Fruit fly (Drosophila melanogaster) whole organism, adult: Measurements from ENCODE around the gene CG32641.
A peak's percentile ranks its signal among the peaks of the same experiment; 100 is the strongest.
"Not testable (repeated sequence)": the region's sequence is repeated elsewhere in the genome, so short reads cannot be mapped to it uniquely, and the experiment has no call there.

Source experiments
- CG11617 ChIP-seq: fragments of 200-800 bp; sonication (Bioruptor generic); optimal IDR thresholded peaks from 2 replicates; lab custom pipeline; 2017; ENCODE audit warnings: mild to moderate bottlenecking, missing biosample characterization, missing genetic modification reagents, missing genetic modification characterization
- CG12768 ChIP-seq: fragments of 200-800 bp; sonication (Bioruptor generic); optimal IDR thresholded peaks from 2 replicates; lab custom pipeline; 2017; ENCODE audit warnings: missing biosample characterization, missing genetic modification characterization, mild to moderate bottlenecking, moderate library complexity, missing genetic modification reagents
- CG14711 ChIP-seq: fragments of 200-800 bp; sonication (Bioruptor generic); optimal IDR thresholded peaks from 2 replicates; lab custom pipeline; 2018; ENCODE audit warnings: missing biosample characterization, mild to moderate bottlenecking, missing genetic modification characterization, moderate library complexity
- CG1620 ChIP-seq: fragments of 200-800 bp; sonication (Bioruptor generic); optimal IDR thresholded peaks from 2 replicates; lab custom pipeline; 2016; ENCODE audit warnings: missing biosample characterization, missing genetic modification characterization
- CG33017 ChIP-seq: fragments of 200-800 bp; sonication (Bioruptor generic); optimal IDR thresholded peaks from 2 replicates; lab custom pipeline; 2018; ENCODE audit warnings: missing biosample characterization, mild to moderate bottlenecking, missing genetic modification characterization, moderate library complexity
- CG5204 ChIP-seq: fragments of 200-800 bp; sonication (Bioruptor generic); optimal IDR thresholded peaks from 2 replicates; lab custom pipeline; 2016; ENCODE audit warnings: missing biosample characterization, missing genetic modification characterization
- CG7045 ChIP-seq: fragments of 200-800 bp; sonication (Bioruptor generic); optimal IDR thresholded peaks from 2 replicates; lab custom pipeline; 2017; ENCODE audit warnings: missing biosample characterization, mild to moderate bottlenecking, missing genetic modification characterization
- CG7101 ChIP-seq: fragments of 200-800 bp; sonication (Bioruptor generic); optimal IDR thresholded peaks from 2 replicates; lab custom pipeline; 2018; ENCODE audit warnings: missing biosample characterization, mild to moderate bottlenecking, missing genetic modification characterization, moderate library complexity
- Clk ChIP-seq: fragments of 200-800 bp; sonication (Bioruptor generic); optimal IDR thresholded peaks from 2 replicates; lab custom pipeline; 2017; ENCODE audit warnings: missing biosample characterization, missing genetic modification characterization
- Crg-1 ChIP-seq: fragments of 200-800 bp; sonication (Bioruptor generic); optimal IDR thresholded peaks from 2 replicates; lab custom pipeline; 2016; ENCODE audit warnings: missing biosample characterization, missing genetic modification characterization
- Hr96 ChIP-seq: fragments of 200-800 bp; sonication (Bioruptor generic); optimal IDR thresholded peaks from 2 replicates; lab custom pipeline; 2016; ENCODE audit warnings: missing biosample characterization, missing genetic modification characterization
- Mnt ChIP-seq: fragments of 200-800 bp; sonication (Bioruptor generic); optimal IDR thresholded peaks from 2 replicates; lab custom pipeline; 2016; ENCODE audit warnings: missing biosample characterization, mild to moderate bottlenecking, missing genetic modification characterization
- bab1 ChIP-seq: fragments of 200-800 bp; sonication (Bioruptor generic); optimal IDR thresholded peaks from 3 replicates; lab custom pipeline; 2019; ENCODE audit warnings: missing biosample characterization, mild to moderate bottlenecking, missing genetic modification characterization, moderate library complexity
- cic ChIP-seq: fragments of 200-800 bp; sonication (Bioruptor generic); optimal IDR thresholded peaks from 2 replicates; lab custom pipeline; 2017; ENCODE audit warnings: missing biosample characterization, mild to moderate bottlenecking, missing genetic modification characterization, moderate library complexity
- cnc ChIP-seq, 2 experiments: fragments of >200 bp; optimal IDR thresholded peaks; 2 replicates each; lab custom pipeline; 2017
- kay ChIP-seq: fragments of 200-800 bp; sonication (Bioruptor generic); peaks from one replicate; lab custom pipeline; 2016; ENCODE audit warnings: missing biosample characterization, missing genetic modification characterization, borderline replicate concordance
- ovo ChIP-seq: fragments of 200-800 bp; sonication (Bioruptor generic); optimal IDR thresholded peaks from 2 replicates; lab custom pipeline; 2016; ENCODE audit warnings: missing biosample characterization, missing genetic modification characterization
- pad ChIP-seq: fragments of 200-800 bp; sonication (Bioruptor generic); optimal IDR thresholded peaks from 3 replicates; lab custom pipeline; 2017; ENCODE audit warnings: missing biosample characterization, missing genetic modification characterization, mild to moderate bottlenecking, moderate library complexity, missing genetic modification reagents
- tj ChIP-seq: fragments of 200-800 bp; sonication (Bioruptor generic); optimal IDR thresholded peaks from 3 replicates; lab custom pipeline; 2017; ENCODE audit warnings: missing biosample characterization, mild to moderate bottlenecking, missing genetic modification characterization, moderate library complexity
- toe ChIP-seq: fragments of 200-800 bp; sonication (Bioruptor generic); optimal IDR thresholded peaks from 2 replicates; lab custom pipeline; 2016; ENCODE audit warnings: missing biosample characterization, missing genetic modification characterization

The CG32641 gene

dm6 chrX:13145858-13146257 lies 38.4 kb upstream of the CG32641 start:
- TF ChIP-seq Crg-1 (no peak), cnc (optimal IDR thresholded peaks at IDR 0.05; lab: Kevin White, UChicago) (no peak), kay (GFP tag; lab: Kevin White, UChicago) (no peak), CG14711 (no peak), CG12768 (GFP tag; lab: Kevin White, UChicago) (no peak), CG7045 (GFP tag; lab: Kevin White, UChicago) (no peak)

dm6 chrX:13149083-13149482 lies 35.2 kb upstream of the CG32641 start:
- TF ChIP-seq bab1 (GFP tag; lab: Kevin White, UChicago) (no peak), cic (GFP tag; lab: Kevin White, UChicago) (no peak), Mnt (GFP tag; lab: Kevin White, UChicago) (no peak)

- TF ChIP-seq bab1 (GFP tag; lab: Kevin White, UChicago) (peak; percentile 58), Mnt (GFP tag; lab: Kevin White, UChicago) (peak; percentile 66), CG5204 (GFP tag; lab: Kevin White, UChicago) (no peak)
These were observed 29.5 kb upstream of the CG32641 start, which contains the start of the genes CG4318 and CG4332 for dm6 chrX:13154783-13155182. Gene CG4318 (minus strand): TSS chrX:13154924. Gene CG4332 (plus strand): TSS chrX:13155038.

dm6 chrX:13159481-13159880 lies 24.8 kb upstream of the CG32641 start, which contains the start of the genes Bap60 and CG12096:
Gene Bap60 (minus strand): TSS chrX:13159508.
Gene CG12096 (plus strand): TSS chrX:13159604.
- TF ChIP-seq CG1620 (GFP tag; lab: Kevin White, UChicago) (peak; percentile 77), CG11617 (peak; percentile 78), cnc (optimal IDR thresholded peaks at IDR 0.05; lab: Kevin White, UChicago) (no peak), CG12768 (GFP tag; lab: Kevin White, UChicago) (peak; percentile 7), CG5204 (GFP tag; lab: Kevin White, UChicago) (peak; percentile 71), CG14711 (peak; percentile 69), tj (GFP tag; lab: Kevin White, UChicago) (peak; percentile 68), pad (GFP tag; lab: Kevin White, UChicago) (peak; percentile 70), Clk (peak; percentile 33), toe (peak; percentile 81), ovo (GFP tag; lab: Kevin White, UChicago) (peak; percentile 73), bab1 (GFP tag; lab: Kevin White, UChicago) (peak; percentile 91), cic (GFP tag; lab: Kevin White, UChicago) (no peak), kay (GFP tag; lab: Kevin White, UChicago) (no peak), CG7045 (GFP tag; lab: Kevin White, UChicago) (peak; percentile 56), Crg-1 (peak; percentile 55), CG33017 (tag; lab: Kevin White, UChicago) (peak; percentile 32), Mnt (GFP tag; lab: Kevin White, UChicago) (peak; percentile 78), CG7101 (peak; percentile 82), Hr96 (GFP tag; lab: Kevin White, UChicago) (peak; percentile 91)

dm6 chrX:13172865-13173264 lies 11.4 kb upstream of the CG32641 start:
- TF ChIP-seq cnc (optimal IDR thresholded peaks at IDR 0.05; lab: Kevin White, UChicago) (no peak), cic (GFP tag; lab: Kevin White, UChicago) (no peak), CG7101 (no peak), CG12768 (GFP tag; lab: Kevin White, UChicago) (no peak), ovo (GFP tag; lab: Kevin White, UChicago) (no peak), Clk (no peak), CG7045 (GFP tag; lab: Kevin White, UChicago) (no peak), CG33017 (tag; lab: Kevin White, UChicago) (no peak), bab1 (GFP tag; lab: Kevin White, UChicago) (no peak)

dm6 chrX:13177720-13178119 lies 6.6 kb upstream of the CG32641 start, which contains the start of gene CG32640:
Gene CG32640 (plus strand): TSS chrX:13178005.
- not testable (repeated sequence) for TF ChIP-seq tj (GFP tag; lab: Kevin White, UChicago); CG33017 (tag; lab: Kevin White, UChicago); CG1620 (GFP tag; lab: Kevin White, UChicago)

dm6 chrX:13189032-13189431 lies 4.8 kb downstream of the CG32641 start, which contains the start of gene Lgr4:
Gene Lgr4 (minus strand): TSS chrX:13189164.
- TF ChIP-seq Crg-1 (no peak), cic (GFP tag; lab: Kevin White, UChicago) (peak; percentile 40)

dm6 chrX:13191783-13192182 lies 7.5 kb downstream of the CG32641 start, which contains the start of gene CG12723:
Gene CG12723 (minus strand): TSS chrX:13191883.
- TF ChIP-seq cnc (optimal IDR thresholded peaks at IDR 0.05; lab: Kevin White, UChicago) (no peak), pad (GFP tag; lab: Kevin White, UChicago) (no peak), Mnt (GFP tag; lab: Kevin White, UChicago) (no peak), CG12768 (GFP tag; lab: Kevin White, UChicago) (no peak), CG33017 (tag; lab: Kevin White, UChicago) (no peak), ovo (GFP tag; lab: Kevin White, UChicago) (no peak), Clk (no peak), kay (GFP tag; lab: Kevin White, UChicago) (no peak), CG7045 (GFP tag; lab: Kevin White, UChicago) (no peak), Crg-1 (no peak), bab1 (GFP tag; lab: Kevin White, UChicago) (no peak), cic (GFP tag; lab: Kevin White, UChicago) (no peak), CG7101 (no peak)
